Worm (Caenorhabditis elegans) whole organism, L4/young adult: ENCODE measurements around the gene F37C4.6.

Experiments used
- W03F9.2 ChIP-seq: fragments of 150-350 bp; optimal IDR thresholded peaks from 2 replicates; lab custom pipeline; 2014; ENCODE audit warnings: missing biosample characterization, missing genetic modification characterization
- dao-5 ChIP-seq: sonication (generic microtip); optimal IDR thresholded peaks from 2 replicates; lab custom pipeline; 2016; ENCODE audit warnings: missing genotype, missing genetic modification characterization, moderate library complexity, missing compliant biosample characterization
- him-1 ChIP-seq: sonication (generic microtip); optimal IDR thresholded peaks from 2 replicates; lab custom pipeline; 2016; ENCODE audit warnings: missing genotype, missing genetic modification reagents, missing genetic modification characterization, missing compliant biosample characterization

- TF ChIP-seq him-1 (tag; lab: Kevin White, UChicago) (no peak), W03F9.2 (no peak), dao-5 (tag; lab: Kevin White, UChicago) (no peak)
Observed at ce11 chrIV:3857999-3858552, 20.1 kb downstream of the F37C4.6 start.
